Worm (Caenorhabditis elegans) whole organism, mixed stage, embryonic: ENCODE data around the gene clec-228.
A peak's percentile ranks its signal among the peaks of the same experiment; 100 is the strongest.

Source experiments
- M03D4.4 ChIP-seq: sonication (generic microtip); optimal IDR thresholded peaks from 2 replicates; lab custom pipeline; 2017; ENCODE audit warnings: mild to moderate bottlenecking, missing genetic modification characterization, missing compliant biosample characterization
- bed-3 ChIP-seq: fragments of 200-800 bp; sonication (Bioruptor generic); optimal IDR thresholded peaks from 3 replicates; lab custom pipeline; 2018; ENCODE audit warnings: mild to moderate bottlenecking, missing genetic modification characterization, moderate library complexity, missing compliant biosample characterization
- blmp-1 ChIP-seq: fragments of 150-350 bp; optimal IDR thresholded peaks from 2 replicates; lab custom pipeline; 2014; ENCODE audit warnings: missing biosample characterization, missing genetic modification characterization
- ceh-39 ChIP-seq: fragments of 150-350 bp; optimal IDR thresholded peaks from 2 replicates; lab custom pipeline; 2014; ENCODE audit warnings: missing biosample characterization, missing genetic modification characterization
- ceh-43 ChIP-seq: fragments of 200-800 bp; sonication (Bioruptor generic); optimal IDR thresholded peaks from 2 replicates; lab custom pipeline; 2018; ENCODE audit warnings: mild to moderate bottlenecking, missing genetic modification characterization, moderate library complexity, missing compliant biosample characterization
- ceh-83 ChIP-seq: fragments of 200-800 bp; sonication (Bioruptor generic); optimal IDR thresholded peaks from 2 replicates; lab custom pipeline; 2018; ENCODE audit warnings: mild to moderate bottlenecking, missing genetic modification characterization, missing compliant biosample characterization
- ces-1 ChIP-seq: fragments of 150-350 bp; optimal IDR thresholded peaks from 2 replicates; lab custom pipeline; 2014; ENCODE audit warnings: missing biosample characterization, missing genetic modification reagents, missing genetic modification characterization
- cnd-1 ChIP-seq: fragments of 200-800 bp; sonication (Bioruptor generic); optimal IDR thresholded peaks from 2 replicates; lab custom pipeline; 2018; ENCODE audit warnings: mild to moderate bottlenecking, missing genetic modification characterization, missing compliant biosample characterization
- drap-1 ChIP-seq: fragments of 200-800 bp; sonication (Bioruptor generic); optimal IDR thresholded peaks from 3 replicates; lab custom pipeline; 2018; ENCODE audit warnings: mild to moderate bottlenecking, missing genetic modification characterization, missing compliant biosample characterization
- elt-1 ChIP-seq: sonication (generic microtip); optimal IDR thresholded peaks from 2 replicates; lab custom pipeline; 2017; ENCODE audit warnings: missing genetic modification characterization, mild to moderate bottlenecking, missing compliant biosample characterization, antibody characterized with exemption, moderate library complexity, borderline replicate concordance; ENCODE audit not compliant: insufficient read depth
- flh-1 ChIP-seq: fragments of 200-800 bp; sonication (Bioruptor generic); optimal IDR thresholded peaks from 2 replicates; lab custom pipeline; 2018; ENCODE audit warnings: mild to moderate bottlenecking, missing genetic modification characterization, moderate library complexity, missing compliant biosample characterization
- ham-2 ChIP-seq: fragments of 200-800 bp; sonication (Bioruptor generic); optimal IDR thresholded peaks from 2 replicates; lab custom pipeline; 2018; ENCODE audit warnings: mild to moderate bottlenecking, missing genetic modification characterization, missing compliant biosample characterization
- hlh-1 ChIP-seq: fragments of 150-350 bp; optimal IDR thresholded peaks from 2 replicates; lab custom pipeline; 2014; ENCODE audit warnings: missing biosample characterization, missing genetic modification reagents, missing genetic modification characterization
- lin-32 ChIP-seq: fragments of 200-800 bp; sonication (Bioruptor generic); optimal IDR thresholded peaks from 2 replicates; lab custom pipeline; 2018; ENCODE audit warnings: mild to moderate bottlenecking, missing genetic modification characterization, missing compliant biosample characterization
- lsy-2 ChIP-seq: fragments of 150-350 bp; optimal IDR thresholded peaks from 2 replicates; lab custom pipeline; 2014; ENCODE audit warnings: missing biosample characterization, missing genetic modification characterization
- mab-5 ChIP-seq: fragments of 150-350 bp; optimal IDR thresholded peaks from 2 replicates; lab custom pipeline; 2014; ENCODE audit warnings: missing biosample characterization, missing genetic modification characterization
- mep-1 ChIP-seq: fragments of 150-350 bp; optimal IDR thresholded peaks from 2 replicates; lab custom pipeline; 2017; ENCODE audit warnings: missing biosample characterization, missing genetic modification reagents, missing genetic modification characterization, inconsistent platforms
- mls-2 ChIP-seq: sonication (generic microtip); optimal IDR thresholded peaks from 2 replicates; lab custom pipeline; 2016; ENCODE audit warnings: mild to moderate bottlenecking, missing genetic modification characterization, moderate library complexity, missing compliant biosample characterization
- nhr-12 ChIP-seq: fragments of 150-350 bp; optimal IDR thresholded peaks from 2 replicates; lab custom pipeline; 2014; ENCODE audit warnings: missing biosample characterization, missing genetic modification characterization
- nhr-2 ChIP-seq: fragments of 150-350 bp; optimal IDR thresholded peaks from 2 replicates; lab custom pipeline; 2014; ENCODE audit warnings: missing biosample characterization, missing genetic modification characterization
- nhr-28 ChIP-seq: fragments of 150-350 bp; optimal IDR thresholded peaks from 2 replicates; lab custom pipeline; 2014; ENCODE audit warnings: missing biosample characterization, missing genetic modification characterization
- nhr-76 ChIP-seq: sonication (generic microtip); optimal IDR thresholded peaks from 2 replicates; lab custom pipeline; 2017; ENCODE audit warnings: missing biosample characterization, missing genetic modification characterization
- pha-4 ChIP-seq: fragments of 150-350 bp; optimal IDR thresholded peaks from 2 replicates; lab custom pipeline; 2018; ENCODE audit warnings: missing biosample characterization, missing genetic modification reagents, missing genetic modification characterization
- sptf-1 ChIP-seq: sonication (generic microtip); optimal IDR thresholded peaks from 2 replicates; lab custom pipeline; 2017; ENCODE audit warnings: mild to moderate bottlenecking, missing genetic modification characterization, moderate library complexity, missing compliant biosample characterization
- tbx-8 ChIP-seq: fragments of 200-800 bp; sonication (Bioruptor generic); optimal IDR thresholded peaks from 2 replicates; lab custom pipeline; 2018; ENCODE audit warnings: mild to moderate bottlenecking, missing genetic modification characterization, moderate library complexity, missing compliant biosample characterization
- unc-39 ChIP-seq: fragments of 150-350 bp; optimal IDR thresholded peaks from 2 replicates; lab custom pipeline; 2014; ENCODE audit warnings: missing biosample characterization, missing genetic modification characterization
- unc-62 ChIP-seq: fragments of 150-350 bp; optimal IDR thresholded peaks from 2 replicates; lab custom pipeline; 2014; ENCODE audit warnings: missing biosample characterization, missing genetic modification reagents, missing genetic modification characterization
- zip-8 ChIP-seq: fragments of 150-350 bp; optimal IDR thresholded peaks from 2 replicates; lab custom pipeline; 2014; ENCODE audit warnings: missing biosample characterization, missing genetic modification characterization
- ztf-11 ChIP-seq: fragments of 150-350 bp; optimal IDR thresholded peaks from 2 replicates; lab custom pipeline; 2014; ENCODE audit warnings: missing biosample characterization, missing genetic modification characterization

The clec-228 gene

DNA sequence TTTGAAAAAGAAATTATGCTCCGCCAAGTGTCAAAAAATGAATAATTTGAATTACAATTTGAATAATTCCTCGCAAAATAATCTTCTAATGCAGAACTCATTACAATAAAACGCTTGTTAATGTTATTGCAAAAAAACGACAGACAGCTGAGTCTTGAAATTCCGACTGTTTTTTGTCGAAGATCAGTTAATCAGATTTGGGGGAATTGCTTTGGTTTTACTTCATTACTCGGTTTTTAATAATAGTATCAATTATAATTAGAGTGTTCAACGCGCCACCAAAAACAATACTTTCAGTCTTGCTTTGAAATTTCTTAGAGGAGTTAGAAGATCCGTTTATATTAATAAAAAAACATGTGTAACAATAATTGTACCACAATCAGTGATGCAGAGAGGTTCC, 38.6 kb upstream of the clec-228 start, which contains the start of gene srh-122:
srh-122 (minus strand) TSS at position 101 of the 400 bp plus-strand sequence.
- TF ChIP-seq flh-1 (GFP tag; lab: Kevin White, UChicago) (no peak), lsy-2 (tag; lab: Kevin White, UChicago) (no peak), nhr-76 (no peak), M03D4.4 (no peak), zip-8 (tag; lab: Kevin White, UChicago) (no peak), blmp-1 (tag; lab: Kevin White, UChicago) (no peak), lin-32 (GFP tag; lab: Kevin White, UChicago) (no peak), mab-5 (tag; lab: Kevin White, UChicago) (no peak), hlh-1 (tag; lab: Kevin White, UChicago) (no peak), ceh-43 (GFP tag; lab: Kevin White, UChicago) (no peak), unc-62 (GFP tag; lab: Kevin White, UChicago) (no peak), unc-39 (tag; lab: Kevin White, UChicago) (no peak), tbx-8 (GFP tag; lab: Kevin White, UChicago) (no peak), nhr-2 (tag; lab: Kevin White, UChicago) (no peak), pha-4 (tag; lab: Kevin White, UChicago) (no peak), drap-1 (GFP tag; lab: Kevin White, UChicago) (no peak), cnd-1 (tag; lab: Kevin White, UChicago) (no peak), sptf-1 (no peak)

DNA sequence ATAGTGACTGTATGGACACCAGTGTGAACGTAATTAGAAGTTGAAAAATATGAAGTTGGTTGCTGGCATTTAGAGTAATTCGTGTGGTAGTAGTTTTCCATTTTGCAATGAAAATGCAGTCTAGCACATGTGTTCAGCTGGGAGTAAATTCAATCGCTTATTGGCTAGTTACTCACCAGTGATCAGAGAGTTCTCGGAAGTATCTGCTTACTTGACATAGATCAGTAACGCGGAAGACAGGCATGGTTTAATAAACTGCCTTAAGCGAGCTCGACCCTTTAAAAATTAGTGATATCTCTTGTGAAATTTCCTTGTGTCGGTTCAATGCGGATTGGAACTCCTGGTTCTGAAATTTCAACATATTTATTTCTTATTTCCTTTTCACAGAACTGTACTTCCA, 37.0 kb upstream of the clec-228 start, which contains the start of gene srh-52:
srh-52 (minus strand) TSS at position 101 of the 400 bp plus-strand sequence.
- TF ChIP-seq mab-5 (tag; lab: Kevin White, UChicago) (no peak), unc-62 (GFP tag; lab: Kevin White, UChicago) (no peak), tbx-8 (GFP tag; lab: Kevin White, UChicago) (no peak), drap-1 (GFP tag; lab: Kevin White, UChicago) (no peak), mls-2 (tag; lab: Kevin White, UChicago) (no peak), hlh-1 (tag; lab: Kevin White, UChicago) (no peak), lin-32 (GFP tag; lab: Kevin White, UChicago) (no peak), sptf-1 (no peak), ceh-43 (GFP tag; lab: Kevin White, UChicago) (no peak), lsy-2 (tag; lab: Kevin White, UChicago) (no peak), nhr-28 (tag; lab: Kevin White, UChicago) (no peak), bed-3 (GFP tag; lab: Kevin White, UChicago) (no peak), M03D4.4 (no peak), flh-1 (GFP tag; lab: Kevin White, UChicago) (no peak), ceh-39 (tag; lab: Kevin White, UChicago) (no peak), mep-1 (tag; lab: Kevin White, UChicago) (no peak), nhr-12 (tag; lab: Kevin White, UChicago) (no peak), ztf-11 (no peak)

DNA sequence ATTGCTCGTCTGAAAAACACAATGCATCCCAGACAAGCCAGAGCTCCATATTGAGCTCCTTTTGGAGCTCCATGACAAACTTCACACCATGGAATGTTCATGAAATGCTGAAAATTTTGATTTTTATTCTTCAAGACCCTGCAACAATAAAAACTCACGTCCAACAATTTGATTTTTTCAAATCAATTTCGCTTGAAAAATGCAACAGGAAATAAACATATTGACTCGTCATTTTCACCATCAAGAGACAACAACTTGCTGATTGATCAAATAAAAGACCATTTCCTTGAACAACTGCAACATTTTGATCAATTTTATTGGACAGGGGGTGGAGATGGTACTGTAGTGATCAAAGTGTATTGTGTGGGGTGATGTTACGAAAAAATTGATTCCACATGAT, 30.4 kb upstream of the clec-228 start, which contains the start of gene nhr-269:
nhr-269 (minus strand) TSS at position 101 of the 400 bp plus-strand sequence.
- TF ChIP-seq bed-3 (GFP tag; lab: Kevin White, UChicago) = no peak

DNA sequence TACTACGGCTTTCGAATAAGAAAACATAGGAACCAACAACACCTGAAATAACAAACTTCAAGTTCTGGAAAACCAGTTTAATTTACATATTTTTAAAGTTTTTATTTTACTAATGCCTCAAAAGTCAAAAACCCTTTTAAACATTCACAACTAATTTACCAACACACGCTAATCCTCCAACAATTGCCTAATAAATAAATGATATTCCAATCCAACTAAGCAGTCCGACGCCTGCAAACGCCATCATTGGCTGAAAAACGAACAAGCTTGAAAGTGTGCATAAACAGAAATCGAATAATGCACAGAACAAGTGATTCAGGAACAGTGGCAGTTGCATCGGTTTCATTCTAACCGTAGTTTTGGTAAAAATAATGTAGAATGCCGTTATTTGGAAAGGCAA, 28.5 kb upstream of the clec-228 start:
- TF ChIP-seq sptf-1 (no peak), ham-2 (no peak), mep-1 (tag; lab: Kevin White, UChicago) (no peak), ceh-43 (GFP tag; lab: Kevin White, UChicago) (no peak), ceh-83 (GFP tag; lab: Kevin White, UChicago) (no peak), ces-1 (GFP tag; lab: Kevin White, UChicago) (no peak), mab-5 (tag; lab: Kevin White, UChicago) (no peak), ztf-11 (no peak)

DNA sequence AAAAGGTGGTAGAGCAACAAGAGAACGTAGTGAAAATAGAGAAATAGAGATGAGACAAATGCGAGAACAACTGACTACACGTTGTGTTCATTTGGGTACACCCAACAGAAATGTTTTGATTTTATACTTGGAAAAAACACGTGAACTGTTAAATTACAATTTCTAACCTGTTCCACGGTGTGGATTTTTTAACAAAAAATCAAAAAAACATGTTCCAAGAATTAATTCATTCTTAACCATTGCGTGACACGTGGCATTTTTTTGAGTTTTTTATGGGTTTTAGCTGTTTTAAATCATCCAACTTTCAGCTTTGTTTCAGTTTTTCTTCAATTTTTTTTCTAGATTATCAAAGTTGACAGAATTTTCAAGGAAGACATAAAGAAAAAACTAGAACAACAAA, 22.1 kb upstream of the clec-228 start, which contains the start of gene ech-1.1:
ech-1.1 (minus strand) TSS at position 101 of the 400 bp plus-strand sequence.
- peak; percentile 32 for TF ChIP-seq hlh-1 (tag; lab: Kevin White, UChicago)

DNA sequence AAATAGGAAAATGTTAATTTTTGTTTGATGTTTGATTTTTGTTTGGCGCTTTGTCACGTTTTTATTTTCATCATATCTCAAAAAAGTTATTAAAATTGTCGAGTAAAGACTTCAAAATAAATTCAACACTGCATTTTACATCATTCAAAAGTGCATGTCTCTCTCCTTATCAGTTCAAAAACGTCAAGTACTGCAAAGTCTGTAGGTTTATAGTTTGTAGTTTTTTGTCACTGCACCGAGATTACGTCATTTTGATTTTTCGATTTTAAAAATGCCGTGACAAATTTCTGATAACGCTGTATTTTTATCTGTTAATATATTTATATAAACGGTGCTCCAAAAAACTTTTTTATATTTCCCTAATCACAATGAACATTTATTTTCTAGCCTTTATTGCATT, 15.4 kb upstream of the clec-228 start, which contains the start of gene C29F3.7:
C29F3.7 (plus strand) TSS at position 254 of the 400 bp plus-strand sequence.
- no peak for TF ChIP-seq hlh-1 (tag; lab: Kevin White, UChicago)
- TF ChIP-seq unc-62 (GFP tag; lab: Kevin White, UChicago) = no peak
- TF ChIP-seq blmp-1 (tag; lab: Kevin White, UChicago) = no peak
- TF ChIP-seq nhr-28 (tag; lab: Kevin White, UChicago) = no peak
- no peak for TF ChIP-seq nhr-2 (tag; lab: Kevin White, UChicago)
- no peak for TF ChIP-seq bed-3 (GFP tag; lab: Kevin White, UChicago)
- TF ChIP-seq ceh-83 (GFP tag; lab: Kevin White, UChicago) = no peak
- no peak for TF ChIP-seq nhr-12 (tag; lab: Kevin White, UChicago)
- no peak for TF ChIP-seq cnd-1 (tag; lab: Kevin White, UChicago)
- TF ChIP-seq sptf-1 = no peak
- TF ChIP-seq elt-1 = no peak
- TF ChIP-seq nhr-76 = no peak
